Worm (Caenorhabditis elegans) whole organism, L4 larva: ENCODE data around the gene cand-1.

Experiments
- F10B5.3 ChIP-seq: sonication (generic microtip); optimal IDR thresholded peaks from 2 replicates; lab custom pipeline; 2016; ENCODE audit warnings: mild to moderate bottlenecking, missing genetic modification characterization, missing compliant biosample characterization
- ZK337.2 ChIP-seq: fragments of 200-800 bp; sonication (Bioruptor generic); IDR thresholded peaks from 2 replicates; pipeline ENCODE4 v1.3.6; 2022; ENCODE audit warnings: missing genetic modification reagents, missing genetic modification characterization, missing compliant biosample characterization
- aly-2 ChIP-seq: sonication (generic microtip); optimal IDR thresholded peaks from 2 replicates; lab custom pipeline; 2018; ENCODE audit warnings: missing biosample characterization, missing genetic modification characterization
- ama-1 ChIP-seq: fragments of 150-350 bp; optimal IDR thresholded peaks from 2 replicates; lab custom pipeline; 2014; ENCODE audit warnings: inconsistent platforms, mixed read lengths
- ceh-32 ChIP-seq: sonication (generic microtip); optimal IDR thresholded peaks from 2 replicates; lab custom pipeline; 2016; ENCODE audit warnings: mild to moderate bottlenecking, missing genetic modification characterization, missing compliant biosample characterization; ENCODE audit not compliant: poor library complexity
- ceh-82 ChIP-seq: sonication (generic microtip); optimal IDR thresholded peaks from 2 replicates; lab custom pipeline; 2017; ENCODE audit warnings: missing biosample characterization, missing genetic modification characterization
- ces-1 ChIP-seq: fragments of 150-350 bp; sonication (generic microtip); optimal IDR thresholded peaks from 4 replicates; lab custom pipeline; 2014; ENCODE audit warnings: missing biosample characterization, missing genetic modification reagents, missing genetic modification characterization
- daf-12 ChIP-seq: fragments of 150-350 bp; optimal IDR thresholded peaks from 2 replicates; lab custom pipeline; 2014; ENCODE audit warnings: missing biosample characterization, missing genetic modification reagents, missing genetic modification characterization
- egl-43 ChIP-seq: fragments of 200-800 bp; sonication (Bioruptor generic); IDR thresholded peaks from 2 replicates; pipeline ENCODE4 v1.3.6; 2022; ENCODE audit warnings: missing genetic modification reagents, missing genetic modification characterization, missing compliant biosample characterization
- mdl-1 ChIP-seq, 2 experiments: fragments of 150-350 bp in 1 of 2; sonication (generic microtip) in 1 of 2; optimal IDR thresholded peaks; 2 replicates each; lab custom pipeline; 2014 to 2017; ENCODE audit warnings: missing biosample characterization in 2 of 2, missing genetic modification characterization in 2 of 2
- nhr-11 ChIP-seq: fragments of 150-350 bp; optimal IDR thresholded peaks from 2 replicates; lab custom pipeline; 2014; ENCODE audit warnings: missing biosample characterization, missing genetic modification characterization
- nhr-41 ChIP-seq: fragments of 200-800 bp; sonication (Bioruptor generic); IDR thresholded peaks from 2 replicates; pipeline ENCODE4 v1.3.6; 2022; ENCODE audit warnings: missing genetic modification reagents, missing genetic modification characterization, missing compliant biosample characterization

ce11 chrV:16840961-16841360, 38.3 kb downstream of the cand-1 start, which contains the start of gene clec-40:
- no peak for TF ChIP-seq ama-1 (lab: Kevin White, UChicago)
- TF ChIP-seq nhr-11 (tag; lab: Kevin White, UChicago) = no peak
- TF ChIP-seq F10B5.3 (tag; lab: Kevin White, UChicago) = no peak
- TF ChIP-seq ces-1 (GFP tag; lab: Kevin White, UChicago) = no peak
- no peak for TF ChIP-seq aly-2 (tag; lab: Kevin White, UChicago)
- no peak for TF ChIP-seq daf-12 (tag; lab: Kevin White, UChicago)
- TF ChIP-seq nhr-41 = no peak
- no peak for TF ChIP-seq ZK337.2 (GFP tag; lab: Robert Waterston, UW)
- no peak for TF ChIP-seq egl-43
- TF ChIP-seq ceh-82 (tag; lab: Kevin White, UChicago) = no peak
- TF ChIP-seq mdl-1 (tag; optimal IDR thresholded peaks at IDR 0.05; lab: Kevin White, UChicago) = no peak
- TF ChIP-seq ceh-32 (tag; lab: Kevin White, UChicago) = no peak
